Fruit fly (Drosophila melanogaster) whole organism, embryonic: ENCODE measurements around the gene CG42375.
A peak's percentile ranks its signal among the peaks of the same experiment; 100 is the strongest.

ENCODE experiments used
- BtbVII ChIP-seq: fragments of 200-800 bp; sonication (Bioruptor generic); optimal IDR thresholded peaks from 3 replicates; lab custom pipeline; 2017; ENCODE audit warnings: missing biosample characterization, mild to moderate bottlenecking, missing genetic modification characterization
- CG12942 ChIP-seq: fragments of 200-800 bp; sonication (Bioruptor generic); optimal IDR thresholded peaks from 3 replicates; lab custom pipeline; 2016; ENCODE audit warnings: missing biosample characterization, missing genetic modification characterization
- CG13775 ChIP-seq: fragments of 200-800 bp; sonication (Bioruptor generic); optimal IDR thresholded peaks from 3 replicates; lab custom pipeline; 2017; ENCODE audit warnings: missing biosample characterization, mild to moderate bottlenecking, missing genetic modification characterization
- CG15479 ChIP-seq: fragments of 200-800 bp; sonication (Bioruptor generic); optimal IDR thresholded peaks from 3 replicates; lab custom pipeline; 2019; ENCODE audit warnings: missing biosample characterization, mild to moderate bottlenecking, missing genetic modification characterization, moderate library complexity
- CG15696 ChIP-seq: fragments of 200-800 bp; sonication (Bioruptor generic); optimal IDR thresholded peaks from 2 replicates; lab custom pipeline; 2019; ENCODE audit warnings: missing biosample characterization, mild to moderate bottlenecking, missing genetic modification characterization, moderate library complexity
- CG1603 ChIP-seq: fragments of 200-800 bp; sonication (Bioruptor generic); optimal IDR thresholded peaks from 2 replicates; lab custom pipeline; 2019; ENCODE audit warnings: missing biosample characterization, mild to moderate bottlenecking, missing genetic modification characterization, moderate library complexity
- CG17385 ChIP-seq: fragments of 200-800 bp; sonication (Bioruptor generic); optimal IDR thresholded peaks from 3 replicates; lab custom pipeline; 2018; ENCODE audit warnings: missing biosample characterization, mild to moderate bottlenecking, missing genetic modification characterization
- CG1792 ChIP-seq: fragments of 200-800 bp; sonication (Bioruptor generic); optimal IDR thresholded peaks from 2 replicates; lab custom pipeline; 2016; ENCODE audit warnings: missing biosample characterization, missing genetic modification characterization
- CG2875 ChIP-seq: fragments of 200-800 bp; sonication (Bioruptor generic); optimal IDR thresholded peaks from 2 replicates; lab custom pipeline; 2017; ENCODE audit warnings: missing biosample characterization, mild to moderate bottlenecking, missing genetic modification characterization, missing genetic modification reagents
- CG3163 ChIP-seq: fragments of 200-800 bp; sonication (Bioruptor generic); optimal IDR thresholded peaks from 3 replicates; lab custom pipeline; 2016; ENCODE audit warnings: missing biosample characterization, missing genetic modification characterization
- CG3995 ChIP-seq: fragments of 200-800 bp; sonication (Bioruptor generic); optimal IDR thresholded peaks from 3 replicates; lab custom pipeline; 2016; ENCODE audit warnings: missing biosample characterization, missing genetic modification characterization
- CG5180 ChIP-seq: fragments of 200-800 bp; sonication (Bioruptor generic); optimal IDR thresholded peaks from 3 replicates; lab custom pipeline; 2017; ENCODE audit warnings: missing biosample characterization, missing genetic modification characterization, mild to moderate bottlenecking, moderate library complexity, missing genetic modification reagents
- Deaf1 ChIP-seq: fragments of 200-800 bp; optimal IDR thresholded peaks from 3 replicates; lab custom pipeline; 2019; ENCODE audit warnings: missing biosample characterization, mild to moderate bottlenecking, missing genetic modification characterization, moderate library complexity
- Drgx ChIP-seq: fragments of 200-800 bp; sonication (Bioruptor generic); IDR thresholded peaks from 2 replicates; pipeline ENCODE4 v1.3.6; 2022; ENCODE audit warnings: missing biosample characterization, missing genetic modification characterization
- Eip74EF ChIP-seq, 2 experiments: fragments of 200-800 bp in 1 of 2; fragments of >200 bp in 1 of 2; sonication (Bioruptor generic) in 1 of 2; optimal IDR thresholded peaks; 2 replicates each; lab custom pipeline; 2017 to 2019; ENCODE audit warnings: missing biosample characterization in 2 of 2, missing genetic modification characterization in 2 of 2, mild to moderate bottlenecking in 1 of 2, moderate library complexity in 1 of 2
- H2.0 ChIP-seq: fragments of 200-800 bp; sonication (Bioruptor generic); IDR thresholded peaks from 2 replicates; pipeline ENCODE4 v1.3.6; 2022; ENCODE audit warnings: missing biosample characterization, missing genetic modification characterization
- HLHmδ ChIP-seq: fragments of 200-800 bp; sonication (Bioruptor generic); optimal IDR thresholded peaks from 2 replicates; lab custom pipeline; 2018; ENCODE audit warnings: missing biosample characterization, mild to moderate bottlenecking, missing genetic modification characterization, moderate library complexity
- Hr39 ChIP-seq: fragments of >200 bp; optimal IDR thresholded peaks from 2 replicates; lab custom pipeline; 2017
- Kr ChIP-seq: fragments of 200-800 bp; sonication (Bioruptor generic); optimal IDR thresholded peaks from 2 replicates; lab custom pipeline; 2017; ENCODE audit warnings: missing biosample characterization, mild to moderate bottlenecking, missing genetic modification characterization
- Med ChIP-seq: fragments of 200-800 bp; sonication (Bioruptor generic); peaks from one replicate; lab custom pipeline; 2016; ENCODE audit warnings: missing biosample characterization, missing genetic modification characterization, mild to moderate bottlenecking, inconsistent platforms, moderate library complexity
- Pdp1 ChIP-seq, 2 experiments: fragments of 200-800 bp; sonication (Bioruptor generic); optimal IDR thresholded peaks; 3 replicates each; lab custom pipeline; 2016; ENCODE audit warnings: missing biosample characterization in 2 of 2, missing genetic modification characterization in 2 of 2, mild to moderate bottlenecking in 1 of 2, moderate library complexity in 1 of 2
- Trl ChIP-seq, 3 experiments: fragments of >200 bp in 2 of 3; fragments of 200-800 bp in 1 of 3; sonication (Bioruptor generic) in 1 of 3; optimal IDR thresholded peaks; 2 replicates in 1 of 3; 3 replicates in 2 of 3; lab custom pipeline; 2016 to 2017; ENCODE audit warnings: missing biosample characterization in 1 of 3, missing genetic modification characterization in 1 of 3
- Vsx1 ChIP-seq: fragments of 200-800 bp; sonication (Bioruptor generic); optimal IDR thresholded peaks from 2 replicates; lab custom pipeline; 2017; ENCODE audit warnings: missing biosample characterization, mild to moderate bottlenecking, missing genetic modification characterization, missing genetic modification reagents
- cad ChIP-seq: fragments of >200 bp; optimal IDR thresholded peaks from 2 replicates; lab custom pipeline; 2017; ENCODE audit warnings: missing biosample characterization, missing genetic modification characterization
- ci ChIP-seq: fragments of 200-800 bp; sonication (Bioruptor generic); IDR thresholded peaks from 3 replicates; pipeline ENCODE4 v1.3.6; 2022; ENCODE audit warnings: missing biosample characterization, missing genetic modification characterization
- crol ChIP-seq: fragments of 200-800 bp; sonication (Bioruptor generic); IDR thresholded peaks from 2 replicates; pipeline ENCODE4 v1.3.6; 2022; ENCODE audit warnings: missing biosample characterization, missing genetic modification characterization
- her ChIP-seq: fragments of 200-800 bp; sonication (Bioruptor generic); optimal IDR thresholded peaks from 2 replicates; lab custom pipeline; 2016; ENCODE audit warnings: missing biosample characterization, missing genetic modification characterization
- insv ChIP-seq, 2 experiments: fragments of 200-800 bp; sonication (Bioruptor generic); optimal IDR thresholded peaks; 3 replicates each; lab custom pipeline; 2016 to 2018; ENCODE audit warnings: missing biosample characterization in 2 of 2, missing genetic modification characterization in 2 of 2
- kni ChIP-seq: fragments of 200-800 bp; sonication (Bioruptor generic); optimal IDR thresholded peaks from 3 replicates; lab custom pipeline; 2017; ENCODE audit warnings: mild to moderate bottlenecking, missing biosample characterization, missing genetic modification reagents, missing genetic modification characterization
- prd ChIP-seq, 3 experiments: fragments of >200 bp in 2 of 3; fragments of 200-800 bp in 1 of 3; sonication (Bioruptor generic) in 1 of 3; optimal IDR thresholded peaks in 2 of 3; IDR thresholded peaks in 1 of 3; 2 replicates in 2 of 3; 3 replicates in 1 of 3; pipeline versions ENCODE4 v1.3.6 to Lab custom; 2017 to 2022; ENCODE audit warnings: missing biosample characterization in 1 of 3, missing genetic modification characterization in 1 of 3
- pros ChIP-seq: fragments of 200-800 bp; sonication (Bioruptor generic); optimal IDR thresholded peaks from 3 replicates; lab custom pipeline; 2019; ENCODE audit warnings: missing biosample characterization, mild to moderate bottlenecking, missing genetic modification characterization, moderate library complexity
- tio ChIP-seq: fragments of 200-800 bp; sonication (Bioruptor generic); optimal IDR thresholded peaks from 2 replicates; lab custom pipeline; 2017; ENCODE audit warnings: missing biosample characterization, missing genetic modification characterization, inconsistent platforms
- tll ChIP-seq, 2 experiments: fragments of 200-800 bp in 1 of 2; fragments of >200 bp in 1 of 2; sonication (Bioruptor generic) in 1 of 2; optimal IDR thresholded peaks; 2 replicates each; lab custom pipeline; 2017 to 2019; ENCODE audit warnings: missing biosample characterization in 2 of 2, missing genetic modification characterization in 2 of 2, mild to moderate bottlenecking in 1 of 2, moderate library complexity in 1 of 2
- twi ChIP-seq: fragments of 200-800 bp; optimal IDR thresholded peaks from 2 replicates; lab custom pipeline; 2019; ENCODE audit warnings: missing biosample characterization, mild to moderate bottlenecking, missing genetic modification characterization, moderate library complexity
- z ChIP-seq: fragments of 200-800 bp; sonication (Bioruptor generic); IDR thresholded peaks from 3 replicates; pipeline ENCODE4 v1.3.6; 2022; ENCODE audit warnings: missing biosample characterization, missing genetic modification characterization
- zen ChIP-seq: fragments of 200-800 bp; sonication (Bioruptor generic); optimal IDR thresholded peaks from 3 replicates; lab custom pipeline; 2018; ENCODE audit warnings: missing biosample characterization, mild to moderate bottlenecking, missing genetic modification characterization, moderate library complexity

CG42375 gene

DNA sequence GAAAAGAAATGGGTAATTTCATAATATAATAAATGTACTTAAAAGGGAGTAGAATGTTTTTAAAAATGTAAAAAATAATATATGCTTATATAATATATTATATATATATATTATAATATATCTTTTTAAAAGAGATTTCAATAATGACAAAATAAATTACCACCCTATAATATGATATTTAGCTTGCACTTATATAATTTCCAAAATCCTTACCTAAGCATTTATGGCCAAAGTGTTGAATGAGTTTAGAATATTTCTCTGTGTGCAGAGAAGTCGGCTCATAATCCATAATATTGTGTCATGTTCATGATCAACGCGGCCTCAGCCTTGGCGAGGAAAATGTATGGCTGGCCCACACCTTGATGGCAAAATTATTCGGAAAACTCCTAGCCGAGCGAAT lies 8.8 kb downstream of the CG42375 start:
- TF ChIP-seq CG1792 (GFP tag; lab: Kevin White, UChicago) (no peak), BtbVII (GFP tag; lab: Kevin White, UChicago) (no peak), her (no peak), Drgx (0 out of 2 replicates have a peak, but pooled peaks have one; percentile 13), Pdp1 (GFP tag; optimal IDR thresholded peaks at IDR 0.05; lab: Kevin White, UChicago) (peak in 1 of 2 experiments; percentile 7), CG15696 (tag; lab: Kevin White, UChicago) (peak; percentile 5), HLHmδ (GFP tag; lab: Kevin White, UChicago) (no peak), CG13775 (GFP tag; lab: Kevin White, UChicago) (no peak), CG2875 (GFP tag; lab: Kevin White, UChicago) (no peak), CG1603 (tag; lab: Kevin White, UChicago) (no peak)

DNA sequence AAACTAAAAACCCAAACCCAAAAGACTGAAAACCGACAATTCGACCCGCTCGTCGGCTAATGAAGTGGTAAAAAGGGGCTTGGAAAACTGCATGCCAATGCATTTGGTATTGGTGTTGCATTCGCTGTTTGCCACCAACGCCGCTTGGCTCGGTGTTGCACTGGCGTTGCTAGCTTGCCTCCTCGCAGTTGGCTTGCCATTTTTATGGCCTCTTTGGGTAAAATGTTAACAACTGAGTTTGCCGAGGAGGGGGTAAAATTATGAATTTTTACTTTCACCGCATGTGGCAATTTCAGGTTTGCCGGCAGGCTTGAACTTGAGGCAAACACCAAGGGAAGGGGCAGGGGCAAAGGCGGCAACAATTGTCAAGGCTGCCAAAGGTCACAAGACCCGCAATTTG lies 9.2 kb downstream of the CG42375 start:
- TF ChIP-seq tll (GFP tag; optimal IDR thresholded peaks at IDR 0.05; lab: Kevin White, UChicago) = peak in 1 of 2 experiments; percentile 35
- peak; percentile 19 for TF ChIP-seq twi
- peak; percentile 71 for TF ChIP-seq CG15479 (GFP tag; lab: Kevin White, UChicago)
- peak; percentile 14 for TF ChIP-seq Kr (GFP tag; lab: Kevin White, UChicago)
- TF ChIP-seq H2.0 = no peak
- TF ChIP-seq zen (tag; lab: Kevin White, UChicago) = peak; percentile 68
- TF ChIP-seq insv (GFP tag; optimal IDR thresholded peaks at IDR 0.05; lab: Kevin White, UChicago) = no peak
- TF ChIP-seq cad (GFP tag; lab: Kevin White, UChicago) = peak; percentile 84
- TF ChIP-seq prd (optimal IDR thresholded peaks at IDR 0.05; lab: Kevin White, UChicago) = no peak
- 0 out of 3 replicates have a peak, but pooled peaks have one; percentile 27 for TF ChIP-seq prd (GFP tag; IDR thresholded peaks at IDR 0.05; lab: Robert Waterston, UW)
- TF ChIP-seq CG12942 (GFP tag; lab: Kevin White, UChicago) = no peak

DNA sequence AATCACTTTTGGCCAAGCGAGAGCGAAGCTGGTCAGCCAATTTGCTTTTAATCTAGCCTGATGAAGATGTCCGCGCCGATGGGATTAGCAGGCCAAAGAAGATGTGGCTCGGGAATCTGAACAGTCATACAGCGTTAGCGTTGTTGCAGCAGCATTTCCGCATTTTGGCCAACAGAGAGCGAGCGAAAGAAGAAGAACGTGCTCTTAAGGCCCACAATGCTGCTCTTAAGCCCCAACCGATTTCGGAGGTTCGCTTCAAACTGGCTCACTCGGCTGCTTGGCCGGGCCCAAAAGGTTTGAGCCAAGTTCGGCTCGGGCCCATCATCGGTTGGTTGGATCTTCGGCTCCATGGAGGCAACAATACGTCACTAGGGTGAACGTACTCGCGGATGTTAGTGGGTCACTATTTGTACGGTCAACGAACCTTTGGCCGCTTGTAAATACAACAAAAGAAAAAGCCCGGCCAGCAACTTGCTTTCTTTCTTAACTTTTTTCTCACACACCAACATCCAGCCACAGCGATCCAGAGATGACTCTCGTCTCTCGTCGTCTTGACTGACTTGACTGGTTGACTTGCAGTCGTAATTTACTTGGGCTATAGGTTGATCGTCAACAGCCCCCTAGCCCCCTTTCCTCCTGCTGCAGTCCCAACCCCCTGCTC lies 10.3 kb downstream of the CG42375 start:
- TF ChIP-seq z (GFP tag; lab: Robert Waterston, UW) (peak; percentile 59; the same call in 1 of the 3 replicates), Trl (optimal IDR thresholded peaks at IDR 0.05; lab: Kevin White, UChicago) (peak; percentile 32 to 45), Trl (GFP tag; optimal IDR thresholded peaks at IDR 0.05; lab: Kevin White, UChicago) (no peak), Deaf1 (tag; lab: Kevin White, UChicago) (peak; percentile 72), Eip74EF (GFP tag; optimal IDR thresholded peaks at IDR 0.05; lab: Kevin White, UChicago) (peak in 1 of 2 experiments; percentile 69), Hr39 (lab: Kevin White, UChicago) (no peak), crol (GFP tag; lab: Robert Waterston, UW) (peak; percentile 72; the same call in 1 of the 2 replicates), CG3995 (GFP tag; lab: Kevin White, UChicago) (no peak), kni (GFP tag; lab: Kevin White, UChicago) (peak; percentile 39), CG5180 (peak; percentile 97), ci (GFP tag; lab: Robert Waterston, UW) (0 out of 3 replicates have a peak, but pooled peaks have one; percentile 26), CG17385 (peak; percentile 36), pros (GFP tag; lab: Kevin White, UChicago) (peak; percentile 74), Med (GFP tag; lab: Kevin White, UChicago) (peak; percentile 63), tio (GFP tag; lab: Kevin White, UChicago) (no peak), CG3163 (GFP tag; lab: Kevin White, UChicago) (peak; percentile 90), Vsx1 (GFP tag; lab: Kevin White, UChicago) (no peak)
